Fruit fly (Drosophila melanogaster): Measurements from ENCODE around the gene CG10222.

CG10222 gene

dm6 chr3L:13389834-13390233 is 22.4 kb downstream of the CG10222 start, which contains the start of gene Poc1:
Gene Poc1 (minus strand): TSS chr3L:13390006.
- TF ChIP-seq CG7101 (tag; optimal IDR thresholded peaks at IDR 0.05) = no peak
- no peak for TF ChIP-seq bab1 (GFP tag; optimal IDR thresholded peaks at IDR 0.05)
- TF ChIP-seq cnc (optimal IDR thresholded peaks at IDR 0.05) = no peak
- TF ChIP-seq ovo (GFP tag; optimal IDR thresholded peaks at IDR 0.05) = no peak
- TF ChIP-seq CG7045 (GFP tag; optimal IDR thresholded peaks at IDR 0.05) = no peak
- no peak for TF ChIP-seq kay (GFP tag; ENCODE audit: borderline replicate concordance)
- TF ChIP-seq Mnt (GFP tag; optimal IDR thresholded peaks at IDR 0.05) = no peak
- no peak for TF ChIP-seq CG14711 (tag; optimal IDR thresholded peaks at IDR 0.05)
- no peak for TF ChIP-seq Clk (GFP tag; optimal IDR thresholded peaks at IDR 0.05)
- no peak for TF ChIP-seq cic (GFP tag; optimal IDR thresholded peaks at IDR 0.05)
- TF ChIP-seq Hr96 (GFP tag; optimal IDR thresholded peaks at IDR 0.05) = no peak
- no peak for TF ChIP-seq CG33017 (tag; optimal IDR thresholded peaks at IDR 0.05)
- TF ChIP-seq pad (GFP tag; optimal IDR thresholded peaks at IDR 0.05) = no peak
- TF ChIP-seq tj (GFP tag; optimal IDR thresholded peaks at IDR 0.05) = no peak
- no peak for TF ChIP-seq CG1620 (GFP tag; optimal IDR thresholded peaks at IDR 0.05)

dm6 chr3L:13387608-13388007 is 24.6 kb downstream of the CG10222 start, which contains the start of gene CG10171:
Gene CG10171 (minus strand): TSS chr3L:13387907.
- no peak for TF ChIP-seq CG33017 (tag; optimal IDR thresholded peaks at IDR 0.05)

- TF ChIP-seq cnc (optimal IDR thresholded peaks at IDR 0.05) (no peak), CG1620 (GFP tag; optimal IDR thresholded peaks at IDR 0.05) (no peak), CG11617 (GFP tag; optimal IDR thresholded peaks at IDR 0.05) (no peak), CG7101 (tag; optimal IDR thresholded peaks at IDR 0.05) (no peak), toe (GFP tag; optimal IDR thresholded peaks at IDR 0.05) (no peak), CG14711 (tag; optimal IDR thresholded peaks at IDR 0.05) (no peak), CG7045 (GFP tag; optimal IDR thresholded peaks at IDR 0.05) (no peak), pad (GFP tag; optimal IDR thresholded peaks at IDR 0.05) (no peak), bab1 (GFP tag; optimal IDR thresholded peaks at IDR 0.05) (no peak), CG5204 (GFP tag; optimal IDR thresholded peaks at IDR 0.05) (no peak), ovo (GFP tag; optimal IDR thresholded peaks at IDR 0.05) (no peak), Crg-1 (GFP tag; optimal IDR thresholded peaks at IDR 0.05) (no peak), CG33017 (tag; optimal IDR thresholded peaks at IDR 0.05) (no peak)
Measured at dm6 chr3L:13384489-13384888, 27.8 kb downstream of the CG10222 start, which contains the start of gene CG14110. Gene CG14110 (plus strand): TSS chr3L:13384789.

- TF ChIP-seq Crg-1 (GFP tag; optimal IDR thresholded peaks at IDR 0.05) = no peak
- no peak for TF ChIP-seq CG14711 (tag; optimal IDR thresholded peaks at IDR 0.05)
- TF ChIP-seq tj (GFP tag; optimal IDR thresholded peaks at IDR 0.05) = no peak
- no peak for TF ChIP-seq cnc (optimal IDR thresholded peaks at IDR 0.05)
- no peak for TF ChIP-seq kay (GFP tag; ENCODE audit: borderline replicate concordance)
- no peak for TF ChIP-seq CG5204 (GFP tag; optimal IDR thresholded peaks at IDR 0.05)
- no peak for TF ChIP-seq cic (GFP tag; optimal IDR thresholded peaks at IDR 0.05)
- no peak for TF ChIP-seq CG11617 (GFP tag; optimal IDR thresholded peaks at IDR 0.05)
- TF ChIP-seq ovo (GFP tag; optimal IDR thresholded peaks at IDR 0.05) = no peak
- TF ChIP-seq toe (GFP tag; optimal IDR thresholded peaks at IDR 0.05) = no peak
- no peak for TF ChIP-seq CG1620 (GFP tag; optimal IDR thresholded peaks at IDR 0.05)
- no peak for TF ChIP-seq Clk (GFP tag; optimal IDR thresholded peaks at IDR 0.05)
- TF ChIP-seq bab1 (GFP tag; optimal IDR thresholded peaks at IDR 0.05) = no peak
- no peak for TF ChIP-seq Hr96 (GFP tag; optimal IDR thresholded peaks at IDR 0.05)
- no peak for TF ChIP-seq CG7101 (tag; optimal IDR thresholded peaks at IDR 0.05)
- no peak for TF ChIP-seq Mnt (GFP tag; optimal IDR thresholded peaks at IDR 0.05)
- no peak for TF ChIP-seq pad (GFP tag; optimal IDR thresholded peaks at IDR 0.05)
- no peak for TF ChIP-seq CG33017 (tag; optimal IDR thresholded peaks at IDR 0.05)
- TF ChIP-seq CG12768 (GFP tag; optimal IDR thresholded peaks at IDR 0.05) = no peak
- no peak for TF ChIP-seq CG7045 (GFP tag; optimal IDR thresholded peaks at IDR 0.05)
Measured at dm6 chr3L:13382061-13382815, 30.0 kb downstream of the CG10222 start, which contains the start of gene ImpL1. Gene ImpL1 (plus strand): TSS chr3L:13382765.

dm6 chr3L:13381160-13381559 is 31.1 kb downstream of the CG10222 start, which contains the start of gene CG14107:
Gene CG14107 (minus strand): TSS chr3L:13381346.
- TF ChIP-seq CG5204 (GFP tag; optimal IDR thresholded peaks at IDR 0.05) (no peak), pad (GFP tag; optimal IDR thresholded peaks at IDR 0.05) (no peak)

- no peak for TF ChIP-seq CG12768 (GFP tag; optimal IDR thresholded peaks at IDR 0.05)
- TF ChIP-seq tj (GFP tag; optimal IDR thresholded peaks at IDR 0.05) = no peak
- no peak for TF ChIP-seq cnc (optimal IDR thresholded peaks at IDR 0.05)
- TF ChIP-seq Mnt (GFP tag; optimal IDR thresholded peaks at IDR 0.05) = no peak
- TF ChIP-seq CG1620 (GFP tag; optimal IDR thresholded peaks at IDR 0.05) = no peak
- TF ChIP-seq toe (GFP tag; optimal IDR thresholded peaks at IDR 0.05) = no peak
- no peak for TF ChIP-seq CG14711 (tag; optimal IDR thresholded peaks at IDR 0.05)
- no peak for TF ChIP-seq pad (GFP tag; optimal IDR thresholded peaks at IDR 0.05)
- no peak for TF ChIP-seq CG5204 (GFP tag; optimal IDR thresholded peaks at IDR 0.05)
- TF ChIP-seq CG33017 (tag; optimal IDR thresholded peaks at IDR 0.05) = no peak
- TF ChIP-seq CG11617 (GFP tag; optimal IDR thresholded peaks at IDR 0.05) = no peak
- TF ChIP-seq CG7101 (tag; optimal IDR thresholded peaks at IDR 0.05) = no peak
- no peak for TF ChIP-seq cic (GFP tag; optimal IDR thresholded peaks at IDR 0.05)
Measured at dm6 chr3L:13378202-13378601, 34.1 kb downstream of the CG10222 start, which contains the start of gene SNCF. Gene SNCF (plus strand): TSS chr3L:13378583.

All from whole organism, adult.